Fruit fly (Drosophila melanogaster) whole organism, prepupa: Measurements from ENCODE around the gene AGO2.

Experiments used
- CG6808 ChIP-seq: fragments of 200-800 bp; sonication (Bioruptor generic); optimal IDR thresholded peaks from 3 replicates; lab custom pipeline; 2017; ENCODE audit warnings: missing biosample characterization, missing genetic modification characterization, mild to moderate bottlenecking, moderate library complexity, missing genetic modification reagents
- CG9139 ChIP-seq: fragments of 200-800 bp; sonication (Bioruptor generic); optimal IDR thresholded peaks from 3 replicates; lab custom pipeline; 2017; ENCODE audit warnings: missing biosample characterization, mild to moderate bottlenecking, missing genetic modification characterization

dm6 chr3L:15535228-15535598, 18.7 kb upstream of the AGO2 start, which contains the start of gene CrebA:
- TF ChIP-seq CG9139 (GFP tag; lab: Kevin White, UChicago) (no peak), CG6808 (GFP tag; lab: Kevin White, UChicago) (no peak)
